Worm (Caenorhabditis elegans) whole organism, L4/young adult: ENCODE data around the gene cey-1.

Experiments used
- dao-5 ChIP-seq: sonication (generic microtip); optimal IDR thresholded peaks from 2 replicates; lab custom pipeline; 2016; ENCODE audit warnings: missing genotype, missing genetic modification characterization, moderate library complexity, missing compliant biosample characterization
- him-1 ChIP-seq: sonication (generic microtip); optimal IDR thresholded peaks from 2 replicates; lab custom pipeline; 2016; ENCODE audit warnings: missing genotype, missing genetic modification reagents, missing genetic modification characterization, missing compliant biosample characterization

- no peak for TF ChIP-seq him-1 (tag; lab: Kevin White, UChicago)
- TF ChIP-seq dao-5, result no peak
Measured at ce11 chrII:11016835-11016883, 24.3 kb downstream of the cey-1 start, which contains the start of gene ram-2.
